Fruit fly (Drosophila melanogaster) whole organism, adult: ENCODE measurements around the gene Sbds.

ENCODE experiments used
- CG14711 ChIP-seq: fragments of 200-800 bp; sonication (Bioruptor generic); optimal IDR thresholded peaks from 2 replicates; lab custom pipeline; 2018; ENCODE audit warnings: missing biosample characterization, mild to moderate bottlenecking, missing genetic modification characterization, moderate library complexity
- CG33017 ChIP-seq: fragments of 200-800 bp; sonication (Bioruptor generic); optimal IDR thresholded peaks from 2 replicates; lab custom pipeline; 2018; ENCODE audit warnings: missing biosample characterization, mild to moderate bottlenecking, missing genetic modification characterization, moderate library complexity
- CG5204 ChIP-seq: fragments of 200-800 bp; sonication (Bioruptor generic); optimal IDR thresholded peaks from 2 replicates; lab custom pipeline; 2016; ENCODE audit warnings: missing biosample characterization, missing genetic modification characterization
- CG7101 ChIP-seq: fragments of 200-800 bp; sonication (Bioruptor generic); optimal IDR thresholded peaks from 2 replicates; lab custom pipeline; 2018; ENCODE audit warnings: missing biosample characterization, mild to moderate bottlenecking, missing genetic modification characterization, moderate library complexity
- Hr96 ChIP-seq: fragments of 200-800 bp; sonication (Bioruptor generic); optimal IDR thresholded peaks from 2 replicates; lab custom pipeline; 2016; ENCODE audit warnings: missing biosample characterization, missing genetic modification characterization
- cnc ChIP-seq, 2 experiments: fragments of >200 bp; optimal IDR thresholded peaks; 2 replicates each; lab custom pipeline; 2017
- kay ChIP-seq: fragments of 200-800 bp; sonication (Bioruptor generic); peaks from one replicate; lab custom pipeline; 2016; ENCODE audit warnings: missing biosample characterization, missing genetic modification characterization, borderline replicate concordance
- ovo ChIP-seq: fragments of 200-800 bp; sonication (Bioruptor generic); optimal IDR thresholded peaks from 2 replicates; lab custom pipeline; 2016; ENCODE audit warnings: missing biosample characterization, missing genetic modification characterization
- pad ChIP-seq: fragments of 200-800 bp; sonication (Bioruptor generic); optimal IDR thresholded peaks from 3 replicates; lab custom pipeline; 2017; ENCODE audit warnings: missing biosample characterization, missing genetic modification characterization, mild to moderate bottlenecking, moderate library complexity, missing genetic modification reagents

DNA sequence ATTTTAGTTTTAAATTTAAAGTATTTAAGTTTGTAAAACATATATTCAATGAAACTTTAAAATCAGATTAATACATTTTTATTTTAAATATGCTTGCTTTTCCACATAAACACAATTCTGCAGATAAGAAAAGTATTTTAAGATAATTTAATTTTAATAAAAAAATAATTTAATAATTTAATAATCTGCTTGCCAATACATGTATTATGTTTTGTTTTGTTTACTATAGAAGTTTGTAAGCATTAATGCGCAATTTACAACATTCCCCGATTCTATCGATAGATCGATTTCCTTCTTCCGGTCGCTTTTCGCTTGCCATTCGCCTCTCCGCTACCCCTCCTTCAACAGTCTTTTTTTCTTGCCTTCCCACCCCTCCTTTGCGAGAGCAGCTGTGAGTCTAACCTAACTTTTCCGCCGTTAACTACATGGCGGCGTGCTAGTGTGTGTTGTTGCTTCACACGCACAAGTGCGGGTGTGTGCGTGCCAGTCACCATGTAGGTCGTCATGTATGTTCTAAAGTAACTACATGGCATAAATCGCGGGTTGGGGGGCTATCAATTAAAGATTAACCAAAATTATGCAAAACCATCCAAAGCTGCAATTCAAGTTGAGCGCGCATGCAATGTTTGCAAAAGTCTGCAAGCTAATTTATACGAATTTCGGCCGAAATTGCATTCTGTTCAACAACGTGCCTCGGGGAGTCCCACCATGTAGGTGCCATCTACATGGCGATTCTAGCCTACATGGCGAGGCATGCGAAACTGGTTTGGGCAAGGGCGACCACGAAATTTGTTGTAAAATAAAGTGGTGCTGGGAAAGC is 9.2 kb upstream of the Sbds start:
- TF ChIP-seq pad, result peak; percentile 95
- TF ChIP-seq CG5204 (GFP tag; lab: Kevin White, UChicago), result peak; percentile 46
- TF ChIP-seq CG33017 (tag; lab: Kevin White, UChicago), result peak; percentile 94
- TF ChIP-seq kay (GFP tag; lab: Kevin White, UChicago), result no peak
- TF ChIP-seq cnc (optimal IDR thresholded peaks at IDR 0.05; lab: Kevin White, UChicago), result no peak
- TF ChIP-seq CG14711, result no peak
- peak; percentile 43 for TF ChIP-seq ovo (GFP tag; lab: Kevin White, UChicago)
- TF ChIP-seq Hr96, result peak; percentile 35
- no peak for TF ChIP-seq CG7101 (tag; lab: Kevin White, UChicago)
